Fruit fly (Drosophila melanogaster): Measurements from ENCODE around the gene Sas10.

The Sas10 gene

dm6 chrX:5349899-5350575, 32.8 kb downstream of the Sas10 start (continued):
- TF ChIP-seq NC2α (GFP tag; optimal IDR thresholded peaks at IDR 0.05): no peak
- TF ChIP-seq Rfx (GFP tag; IDR thresholded peaks at IDR 0.05): 0 out of 2 replicates have a peak, but pooled peaks have one; percentile 18
- peak; percentile 38 for TF ChIP-seq CG2678 (tag; optimal IDR thresholded peaks at IDR 0.05)
- TF ChIP-seq CG4820 (GFP tag; optimal IDR thresholded peaks at IDR 0.05): no peak
- no peak for TF ChIP-seq lola (GFP tag; optimal IDR thresholded peaks at IDR 0.05)
- TF ChIP-seq Drgx (GFP tag; IDR thresholded peaks at IDR 0.05): peak; percentile 15; the same call in 1 of the 2 replicates
- TF ChIP-seq D (optimal IDR thresholded peaks at IDR 0.05): no peak
- peak; percentile 15 for TF ChIP-seq D (GFP tag; optimal IDR thresholded peaks at IDR 0.05)
- no peak for TF ChIP-seq az2 (GFP tag; optimal IDR thresholded peaks at IDR 0.05)
- TF ChIP-seq CG5953 (GFP tag; IDR thresholded peaks at IDR 0.05): no peak
- TF ChIP-seq CG43689 (GFP tag; IDR thresholded peaks at IDR 0.05): no peak
- no peak for TF ChIP-seq CG7987 (GFP tag; optimal IDR thresholded peaks at IDR 0.05)
- TF ChIP-seq Ets97D (GFP tag; optimal IDR thresholded peaks at IDR 0.05): no peak
- no peak for TF ChIP-seq h (optimal IDR thresholded peaks at IDR 0.05)
- no peak for TF ChIP-seq Sox100B (GFP tag; optimal IDR thresholded peaks at IDR 0.05)
- TF ChIP-seq CG11456 (GFP tag; IDR thresholded peaks at IDR 0.05): 0 out of 3 replicates have a peak, but pooled peaks have one; percentile 46
- no peak for TF ChIP-seq HLH54F (GFP tag; optimal IDR thresholded peaks at IDR 0.05)
- no peak for TF ChIP-seq CG4707 (GFP tag; optimal IDR thresholded peaks at IDR 0.05)
- TF ChIP-seq Sox102F (GFP tag; optimal IDR thresholded peaks at IDR 0.05): peak; percentile 63
- TF ChIP-seq Blimp-1 (GFP tag; optimal IDR thresholded peaks at IDR 0.05): peak; percentile 48
- TF ChIP-seq CG12236 (GFP tag; optimal IDR thresholded peaks at IDR 0.05): no peak
- TF ChIP-seq cg (GFP tag; optimal IDR thresholded peaks at IDR 0.05): peak; percentile 11
- no peak for TF ChIP-seq ac (GFP tag; optimal IDR thresholded peaks at IDR 0.05)
- 0 out of 2 replicates have a peak, but pooled peaks have one; percentile 23 for TF ChIP-seq klu (GFP tag; IDR thresholded peaks at IDR 0.05)
- TF ChIP-seq CG12391 (tag; optimal IDR thresholded peaks at IDR 0.05): peak; percentile 21
- peak; percentile 18 for TF ChIP-seq CG13424 (tag; optimal IDR thresholded peaks at IDR 0.05)
- TF ChIP-seq ci (GFP tag; IDR thresholded peaks at IDR 0.05): peak; percentile 51; the same call in 1 of the 3 replicates
- no peak for TF ChIP-seq psq (GFP tag; optimal IDR thresholded peaks at IDR 0.05)
- no peak for TF ChIP-seq bigmax (GFP tag; optimal IDR thresholded peaks at IDR 0.05)
- no peak for TF ChIP-seq kah (GFP tag; optimal IDR thresholded peaks at IDR 0.05)
- TF ChIP-seq CG8089 (GFP tag; optimal IDR thresholded peaks at IDR 0.05): no peak
- peak; percentile 51 for TF ChIP-seq CG12769 (tag; optimal IDR thresholded peaks at IDR 0.05)
- peak; percentile 39 for TF ChIP-seq CG18599 (GFP tag; optimal IDR thresholded peaks at IDR 0.05)
- peak; percentile 53; the same call in 1 of the 3 replicates for TF ChIP-seq ase (GFP tag; IDR thresholded peaks at IDR 0.05)
- peak; percentile 17 for TF ChIP-seq CG10979 (tag; optimal IDR thresholded peaks at IDR 0.05)
- peak; percentile 13 for TF ChIP-seq ewg (GFP tag; optimal IDR thresholded peaks at IDR 0.05)
- TF ChIP-seq Ptx1 (GFP tag; IDR thresholded peaks at IDR 0.05): peak; percentile 43; the same call in 1 of the 2 replicates
- TF ChIP-seq BtbVII (GFP tag; optimal IDR thresholded peaks at IDR 0.05): no peak
- TF ChIP-seq CG12104 (GFP tag; optimal IDR thresholded peaks at IDR 0.05): no peak
- TF ChIP-seq ash1 (GFP tag; optimal IDR thresholded peaks at IDR 0.05): no peak
- TF ChIP-seq HLH4C (GFP tag; IDR thresholded peaks at IDR 0.05; ENCODE audit: partially characterized antibody): no peak
- no peak for TF ChIP-seq CG6175 (GFP tag; IDR thresholded peaks at IDR 0.05)
- peak; percentile 15 for TF ChIP-seq grau (tag; optimal IDR thresholded peaks at IDR 0.05)
- TF ChIP-seq CG11085 (GFP tag; IDR thresholded peaks at IDR 0.05): no peak
- no peak for TF ChIP-seq cwo (GFP tag; optimal IDR thresholded peaks at IDR 0.05)
- TF ChIP-seq Dll (GFP tag; IDR thresholded peaks at IDR 0.05; ENCODE audit: partially characterized antibody): no peak
- TF ChIP-seq amos (GFP tag; IDR thresholded peaks at IDR 0.05; ENCODE audit: partially characterized antibody): no peak
- TF ChIP-seq Mes4 (GFP tag; optimal IDR thresholded peaks at IDR 0.05): no peak
- TF ChIP-seq Pdp1 (GFP tag; optimal IDR thresholded peaks at IDR 0.05): no peak

Data from whole organism, embryonic.